Worm (Caenorhabditis elegans): ENCODE data around the gene txt-9.

The txt-9 gene

ce11 chrII:5081124-5081913 is 4.3 kb upstream of the txt-9 start, which contains the start of gene dsh-2 (continued):
- no peak for TF ChIP-seq mep-1 (tag; optimal IDR thresholded peaks at IDR 0.05)
- no peak for TF ChIP-seq D1046.2 (GFP tag; IDR thresholded peaks at IDR 0.05)
- TF ChIP-seq egl-27 (tag; optimal IDR thresholded peaks at IDR 0.05), result no peak
- TF ChIP-seq snpc-1.2 (GFP tag; IDR thresholded peaks at IDR 0.05), result no peak
- no peak for TF ChIP-seq pha-4 (GFP tag; IDR thresholded peaks at IDR 0.05)
- TF ChIP-seq pha-4 (tag; optimal IDR thresholded peaks at IDR 0.05), result peak; percentile 43
- no peak for TF ChIP-seq attf-4 (tag; optimal IDR thresholded peaks at IDR 0.05)
- no peak for TF ChIP-seq lin-15B (tag; optimal IDR thresholded peaks at IDR 0.05)
- no peak for TF ChIP-seq cey-2 (tag; optimal IDR thresholded peaks at IDR 0.05; ENCODE audit: borderline replicate concordance, insufficient read depth)
- no peak for TF ChIP-seq fos-1 (tag; optimal IDR thresholded peaks at IDR 0.05)
- TF ChIP-seq dmd-8 (GFP tag; IDR thresholded peaks at IDR 0.05), result no peak
- TF ChIP-seq saeg-2 (GFP tag; IDR thresholded peaks at IDR 0.05), result no peak
- TF ChIP-seq nhr-77 (tag; optimal IDR thresholded peaks at IDR 0.05), result no peak
- no peak for TF ChIP-seq T26A8.4 (GFP tag; IDR thresholded peaks at IDR 0.05)
- TF ChIP-seq nhr-6 (tag; optimal IDR thresholded peaks at IDR 0.05), result peak; percentile 57
- no peak for TF ChIP-seq ZK337.2 (GFP tag; IDR thresholded peaks at IDR 0.05)
- no peak for TF ChIP-seq ama-1 (optimal IDR thresholded peaks at IDR 0.05)
- no peak for TF ChIP-seq R02D3.7 (tag; optimal IDR thresholded peaks at IDR 0.05)
- TF ChIP-seq tra-1 (GFP tag; IDR thresholded peaks at IDR 0.05), result no peak
- no peak for TF ChIP-seq aly-2 (tag; optimal IDR thresholded peaks at IDR 0.05)
- no peak for TF ChIP-seq jun-1 (tag; optimal IDR thresholded peaks at IDR 0.05)
- TF ChIP-seq nhr-102 (tag; optimal IDR thresholded peaks at IDR 0.05), result no peak
- TF ChIP-seq dmd-9 (GFP tag; IDR thresholded peaks at IDR 0.05), result no peak
- TF ChIP-seq daf-16 (GFP tag; optimal IDR thresholded peaks at IDR 0.05), result no peak
- TF ChIP-seq daf-16 (tag; optimal IDR thresholded peaks at IDR 0.05), result peak; percentile 50
- TF ChIP-seq madf-9 (GFP tag; conservative IDR thresholded peaks at IDR 0.05), result no peak
- no peak for TF ChIP-seq nhr-25 (tag; optimal IDR thresholded peaks at IDR 0.05; ENCODE audit: borderline replicate concordance, insufficient read depth)
- TF ChIP-seq ces-1 (GFP tag; optimal IDR thresholded peaks at IDR 0.05), result no peak
- TF ChIP-seq lin-38 (GFP tag; IDR thresholded peaks at IDR 0.05), result peak; percentile 55
- TF ChIP-seq spr-1 (tag; optimal IDR thresholded peaks at IDR 0.05), result no peak
- no peak for TF ChIP-seq lin-29 (GFP tag; IDR thresholded peaks at IDR 0.05)
- no peak for TF ChIP-seq snpc-4 (tag; optimal IDR thresholded peaks at IDR 0.05)
- no peak for TF ChIP-seq F49E8.2 (tag; optimal IDR thresholded peaks at IDR 0.05; ENCODE audit: borderline replicate concordance)
- no peak for TF ChIP-seq hmg-1.1 (GFP tag; IDR thresholded peaks at IDR 0.05)
- TF ChIP-seq zag-1 (tag; optimal IDR thresholded peaks at IDR 0.05), result no peak
- no peak for TF ChIP-seq nhr-111 (GFP tag; optimal IDR thresholded peaks at IDR 0.05)
- TF ChIP-seq nhr-48 (tag; optimal IDR thresholded peaks at IDR 0.05), result no peak
- TF ChIP-seq nhr-28 (tag; optimal IDR thresholded peaks at IDR 0.05), result peak; percentile 42
- no peak for TF ChIP-seq pqm-1 (tag; optimal IDR thresholded peaks at IDR 0.05)
- TF ChIP-seq lin-1 (GFP tag; IDR thresholded peaks at IDR 0.05), result no peak
- TF ChIP-seq lsy-2 (tag; optimal IDR thresholded peaks at IDR 0.05), result peak in 1 of 2 experiments; percentile 73
- no peak for TF ChIP-seq zfp-2 (tag; optimal IDR thresholded peaks at IDR 0.05)
- TF ChIP-seq daf-8 (GFP tag; IDR thresholded peaks at IDR 0.05), result no peak
- no peak for TF ChIP-seq php-3 (GFP tag; IDR thresholded peaks at IDR 0.05)
- peak; percentile 34 for TF ChIP-seq lin-13 (GFP tag; optimal IDR thresholded peaks at IDR 0.05)
- TF ChIP-seq vab-7 (GFP tag; IDR thresholded peaks at IDR 0.05), result no peak
- TF ChIP-seq dve-1 (tag; optimal IDR thresholded peaks at IDR 0.05; ENCODE audit: insufficient read depth), result peak; percentile 70
- peak; percentile 84 for TF ChIP-seq hlh-30 (tag; optimal IDR thresholded peaks at IDR 0.05; ENCODE audit: insufficient read depth)
- no peak for TF ChIP-seq F37D6.2 (tag; optimal IDR thresholded peaks at IDR 0.05)
- TF ChIP-seq Y75B8A.6 (GFP tag; IDR thresholded peaks at IDR 0.05), result no peak
- no peak for TF ChIP-seq fkh-10 (GFP tag; optimal IDR thresholded peaks at IDR 0.05)

Data from whole organism, L4 larva.